Worm (Caenorhabditis elegans): ENCODE measurements around the gene K08E3.2.

DNA sequence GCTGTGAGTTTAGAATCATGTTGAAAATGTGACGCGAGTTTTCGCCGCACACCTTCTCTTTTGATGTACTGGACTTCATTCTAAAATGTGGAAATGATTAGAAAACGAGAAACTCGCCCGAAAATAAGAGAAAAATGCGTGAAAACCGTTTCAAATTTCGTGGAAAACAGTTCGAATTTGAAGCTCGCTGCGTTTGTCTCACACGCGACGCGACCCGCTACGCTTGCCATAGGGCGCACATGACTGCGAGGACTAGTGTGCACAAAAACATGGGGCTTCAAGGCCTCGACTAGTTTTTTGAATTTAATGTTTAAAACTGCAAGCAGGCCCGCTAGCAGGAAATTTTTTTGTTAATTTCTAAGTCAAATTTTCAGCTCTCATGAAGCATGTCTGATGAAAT, 22.7 kb upstream of the K08E3.2 start, which contains the start of the genes cyk-4 and pdr-1:
- no peak for TF ChIP-seq nhr-76 (tag; optimal IDR thresholded peaks at IDR 0.05)
- no peak for TF ChIP-seq daf-12 (tag; optimal IDR thresholded peaks at IDR 0.05)
- TF ChIP-seq ama-1 (optimal IDR thresholded peaks at IDR 0.05): peak; percentile 26
- TF ChIP-seq fos-1 (tag; optimal IDR thresholded peaks at IDR 0.05): no peak
- no peak for TF ChIP-seq nhr-77 (tag; optimal IDR thresholded peaks at IDR 0.05)
- no peak for TF ChIP-seq nhr-67 (tag; optimal IDR thresholded peaks at IDR 0.05)
- TF ChIP-seq nhr-12 (tag; optimal IDR thresholded peaks at IDR 0.05): no peak
- no peak for TF ChIP-seq fkh-10 (GFP tag; optimal IDR thresholded peaks at IDR 0.05)
- no peak for TF ChIP-seq ceh-82 (tag; optimal IDR thresholded peaks at IDR 0.05)
- no peak for TF ChIP-seq mdl-1 (tag; optimal IDR thresholded peaks at IDR 0.05)
- no peak for TF ChIP-seq aly-2 (tag; optimal IDR thresholded peaks at IDR 0.05)
- TF ChIP-seq fkh-2 (tag; optimal IDR thresholded peaks at IDR 0.05): no peak

Data from whole organism, L3 larva.